Fruit fly (Drosophila melanogaster) ovary, adult (tissue): ENCODE measurements around the gene CG33281.

Experiments used
- CG17801 ChIP-seq: fragments of 200-800 bp; optimal IDR thresholded peaks from 2 replicates; lab custom pipeline; 2019; ENCODE audit warnings: missing biosample characterization, mild to moderate bottlenecking, missing genetic modification characterization, moderate library complexity; ENCODE audit not compliant: partially characterized antibody

The CG33281 gene

dm6 chr2L:3323319-3324287 is at the start of gene CG33281:
Gene CG33281 (plus strand): TSS chr2L:3324237.
- no peak for TF ChIP-seq CG17801 (GFP tag; lab: Kevin White, UChicago)

- no peak for TF ChIP-seq CG17801 (GFP tag; lab: Kevin White, UChicago)
Measured at dm6 chr2L:3278786-3279185, 45.3 kb upstream of the CG33281 start.

DNA sequence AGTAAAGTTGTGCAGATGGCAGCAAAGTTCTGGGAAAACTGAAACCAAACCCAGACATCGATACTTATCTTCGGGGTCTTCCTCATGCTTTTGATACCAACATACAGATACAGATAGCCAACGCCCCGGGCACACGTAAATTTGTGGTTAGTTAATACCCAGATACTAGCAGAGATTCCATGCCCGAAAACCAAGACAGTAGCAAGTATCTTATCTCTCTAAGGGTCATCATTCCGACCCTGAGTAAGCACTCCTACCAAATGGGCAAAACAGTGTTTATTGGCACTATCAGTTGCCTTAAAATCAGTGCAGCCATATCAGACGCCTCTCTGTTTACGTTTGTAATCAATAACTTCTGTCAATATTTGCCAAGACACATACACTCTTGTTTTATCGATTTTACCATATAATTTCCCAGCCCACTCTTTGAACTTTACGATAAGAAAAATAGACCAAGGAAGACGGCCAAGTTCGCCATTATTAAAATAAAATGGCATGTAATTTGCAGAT is 43.5 kb upstream of the CG33281 start, which contains the start of gene OtopLb:
TSS of gene OtopLb (minus strand) at position 51 of the 510 bp plus-strand sequence.
- TF ChIP-seq CG17801 (GFP tag; lab: Kevin White, UChicago): no peak

DNA sequence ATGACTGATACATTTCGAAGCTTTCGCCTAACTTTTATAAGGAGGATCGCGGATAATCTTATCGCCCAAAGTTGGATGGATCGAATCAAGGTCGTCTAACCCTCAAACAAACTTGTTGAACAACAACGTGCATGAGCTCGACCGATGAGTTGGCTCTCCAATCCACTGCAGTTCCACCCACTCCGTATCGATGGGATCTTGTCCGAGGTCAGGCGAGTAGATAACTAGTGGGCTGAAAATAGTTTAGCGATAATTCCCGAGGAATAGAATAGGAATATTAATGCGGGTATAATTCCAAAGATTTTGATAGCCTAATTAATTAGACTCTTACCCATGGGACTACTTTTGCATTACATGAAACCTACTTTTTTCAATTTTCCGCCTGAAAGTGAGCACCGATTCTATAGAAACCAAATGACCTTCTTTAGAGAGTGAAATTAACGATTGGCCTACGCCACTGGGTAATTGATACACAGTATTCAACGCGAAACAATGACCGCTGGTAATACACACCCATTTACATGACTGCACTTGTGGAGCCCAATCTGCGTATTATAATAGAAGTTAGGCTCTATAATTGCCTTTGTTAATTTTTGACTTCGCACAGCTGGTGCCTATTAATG is 30.2 kb upstream of the CG33281 start:
- TF ChIP-seq CG17801 (GFP tag; lab: Kevin White, UChicago): no peak

dm6 chr2L:3294572-3294971 is 29.5 kb upstream of the CG33281 start, which contains the start of gene CG9664:
Gene CG9664 (minus strand): TSS chr2L:3294706.
- TF ChIP-seq CG17801 (GFP tag; lab: Kevin White, UChicago): no peak

DNA sequence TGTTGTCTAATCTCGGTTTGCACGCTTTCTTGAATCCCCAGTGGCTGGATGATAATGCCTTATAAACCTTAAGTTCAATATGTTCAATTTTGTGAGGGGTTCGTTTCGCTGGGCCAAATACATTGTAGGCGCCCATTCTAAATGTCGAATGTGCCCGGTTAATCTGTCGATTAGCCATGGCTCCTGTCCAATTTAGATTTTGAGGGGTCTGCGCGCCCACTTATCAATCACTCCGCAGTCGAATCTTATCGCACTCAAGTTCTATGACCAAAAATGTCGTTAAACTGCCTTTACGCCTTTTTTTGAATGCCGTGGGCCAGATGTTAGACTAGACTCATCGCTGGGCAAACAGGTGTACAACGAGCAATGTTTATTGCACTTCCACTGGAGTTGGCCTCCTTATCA is 26.0 kb upstream of the CG33281 start:
- TF ChIP-seq CG17801 (GFP tag; lab: Kevin White, UChicago): no peak

DNA sequence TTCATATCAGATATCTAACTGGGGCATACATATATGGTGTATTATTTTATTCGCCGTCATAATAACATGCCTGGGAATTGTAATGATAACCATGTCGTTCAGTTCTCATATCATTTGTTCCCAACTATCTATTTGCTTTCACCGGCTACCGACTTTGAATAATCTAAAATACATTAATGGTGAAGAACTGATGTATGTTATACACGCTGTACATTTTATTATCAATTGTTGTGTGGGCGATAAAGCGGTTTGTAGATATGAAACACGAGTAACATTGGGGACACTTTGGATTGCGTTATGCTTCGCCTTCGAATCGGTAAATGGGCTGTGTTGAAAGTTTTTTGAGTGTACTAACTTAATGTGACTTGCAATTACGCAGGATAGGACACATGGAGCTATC is 24.9 kb upstream of the CG33281 start:
- TF ChIP-seq CG17801 (GFP tag; lab: Kevin White, UChicago): no peak

dm6 chr2L:3299803-3300202 is 24.2 kb upstream of the CG33281 start:
- no peak for TF ChIP-seq CG17801 (GFP tag; lab: Kevin White, UChicago)

DNA sequence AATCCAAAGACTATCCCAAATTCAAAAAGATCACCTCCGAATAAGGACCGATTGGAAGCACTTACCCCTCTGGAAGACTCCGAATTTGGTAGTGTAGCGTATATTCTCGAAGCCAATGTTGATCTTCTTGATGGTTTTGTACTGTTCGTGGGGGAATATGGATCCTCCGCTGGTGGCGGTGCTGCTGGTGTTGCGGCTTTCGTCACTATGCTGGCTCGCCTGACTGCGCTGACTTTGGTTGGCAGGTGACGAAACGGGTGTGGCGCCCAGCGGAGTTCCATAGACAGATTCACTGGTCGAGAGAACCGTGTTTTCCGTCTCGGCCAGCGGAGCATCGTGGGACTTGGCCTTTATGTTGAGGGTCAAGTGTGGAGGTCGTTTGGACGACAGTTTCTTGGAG is 23.0 kb upstream of the CG33281 start:
- no peak for TF ChIP-seq CG17801 (GFP tag; lab: Kevin White, UChicago)

DNA sequence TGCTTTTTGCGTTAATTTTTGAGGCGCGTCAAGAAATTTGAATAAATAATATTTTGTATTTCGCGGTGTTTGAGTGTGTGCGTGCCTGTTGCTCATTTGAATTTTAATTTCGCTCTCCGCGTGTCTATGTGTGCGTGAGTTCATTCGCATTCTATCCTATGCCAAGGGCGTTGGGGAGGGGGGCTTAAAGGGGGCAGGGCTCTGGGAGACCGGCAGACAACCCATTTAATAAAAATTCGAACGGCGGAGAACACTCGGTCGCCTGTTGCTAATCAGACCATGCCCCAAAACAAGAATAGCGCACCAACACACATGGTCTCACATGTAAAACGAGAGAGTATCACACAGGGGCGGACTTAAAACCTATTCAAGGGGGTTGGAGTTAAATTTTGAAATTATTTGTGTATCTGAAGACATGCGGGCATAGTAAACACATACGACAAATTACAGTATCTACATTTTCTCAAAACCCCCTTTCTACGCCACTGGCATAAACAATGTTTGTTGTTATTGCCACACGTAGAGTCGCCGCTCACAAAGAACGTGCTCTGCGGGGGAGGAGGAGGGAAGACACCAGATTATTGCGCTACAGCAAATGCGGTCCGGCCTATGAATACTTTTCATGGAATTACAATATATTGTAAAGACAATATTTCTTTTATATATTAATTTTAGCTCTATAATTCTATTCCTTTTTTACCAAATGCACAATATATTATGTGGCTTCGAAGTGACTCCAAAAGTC is 22.1 kb upstream of the CG33281 start:
- peak; percentile 99 for TF ChIP-seq CG17801 (GFP tag; lab: Kevin White, UChicago)

dm6 chr2L:3302958-3303842 is 20.8 kb upstream of the CG33281 start, which contains the start of gene CG9663:
Gene CG9663 (minus strand): TSS chr2L:3303130.
- TF ChIP-seq CG17801 (GFP tag; lab: Kevin White, UChicago): peak; percentile 24

DNA sequence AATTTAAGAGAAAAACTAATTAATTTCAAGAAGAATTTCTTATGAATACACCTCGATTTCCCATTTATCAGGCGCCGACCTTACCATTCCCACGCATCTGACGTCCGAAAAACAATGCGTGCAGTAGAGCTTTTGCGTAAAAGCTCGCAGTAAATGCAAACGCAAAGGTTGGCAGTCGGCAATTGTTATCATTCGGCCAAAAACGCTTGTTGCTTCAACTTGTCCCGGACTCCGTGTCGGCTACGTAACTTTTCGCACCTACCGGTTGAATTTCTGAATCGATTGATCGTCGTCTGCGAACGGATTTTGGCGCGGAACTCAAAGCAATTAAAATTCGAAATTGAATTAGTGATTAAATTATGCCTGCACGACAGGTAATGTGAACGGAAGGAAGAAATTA is 20.1 kb upstream of the CG33281 start, which contains the start of gene CG3277:
TSS of gene CG3277 (plus strand) at position 208 of the 400 bp plus-strand sequence.
- TF ChIP-seq CG17801 (GFP tag; lab: Kevin White, UChicago): no peak
